Fruit fly (Drosophila melanogaster) whole organism, wandering third instar larva: Measurements from ENCODE around the gene CG42521.

Source experiments
- Abd-B ChIP-seq: fragments of >200 bp; optimal IDR thresholded peaks from 2 replicates; lab custom pipeline; 2017; ENCODE audit warnings: missing biosample characterization, missing genetic modification characterization
- CG32264 ChIP-seq: fragments of 200-800 bp; sonication (Bioruptor generic); optimal IDR thresholded peaks from 2 replicates; lab custom pipeline; 2016; ENCODE audit warnings: missing biosample characterization, missing genetic modification characterization
- CG9705 ChIP-seq: fragments of 200-800 bp; sonication (Bioruptor generic); optimal IDR thresholded peaks from 2 replicates; lab custom pipeline; 2018; ENCODE audit warnings: missing biosample characterization, mild to moderate bottlenecking, missing genetic modification characterization
- CrebA ChIP-seq: fragments of 200-800 bp; sonication (Bioruptor generic); optimal IDR thresholded peaks from 2 replicates; lab custom pipeline; 2016; ENCODE audit warnings: missing biosample characterization, mild to moderate bottlenecking, missing genetic modification characterization, borderline replicate concordance
- Dfd ChIP-seq: fragments of >200 bp; optimal IDR thresholded peaks from 2 replicates; lab custom pipeline; 2017; ENCODE audit warnings: missing biosample characterization, missing genetic modification characterization
- Dif ChIP-seq: fragments of 200-275, 200-300 bp; sonication (Bioruptor generic); optimal IDR thresholded peaks from 2 replicates; lab custom pipeline; 2018; ENCODE audit warnings: missing biosample characterization, missing genetic modification characterization; ENCODE audit not compliant: partially characterized antibody
- GATAd ChIP-seq: sonication (Bioruptor generic); optimal IDR thresholded peaks from 2 replicates; lab custom pipeline; 2016; ENCODE audit warnings: missing biosample characterization, missing genetic modification characterization
- HLH106 ChIP-seq: fragments of 200-800 bp; optimal IDR thresholded peaks from 3 replicates; lab custom pipeline; 2019; ENCODE audit warnings: missing biosample characterization, mild to moderate bottlenecking, missing genetic modification characterization, moderate library complexity
- Hnf4 ChIP-seq: fragments of 200-800 bp; sonication (Bioruptor generic); optimal IDR thresholded peaks from 2 replicates; lab custom pipeline; 2016; ENCODE audit warnings: missing biosample characterization, mild to moderate bottlenecking, missing genetic modification characterization
- Hr78 ChIP-seq: fragments of >200 bp; optimal IDR thresholded peaks from 2 replicates; lab custom pipeline; 2017; ENCODE audit warnings: missing biosample characterization, missing genetic modification characterization
- Hr83 ChIP-seq: fragments of 200-300 bp; sonication (Bioruptor generic); optimal IDR thresholded peaks from 2 replicates; lab custom pipeline; 2016; ENCODE audit warnings: missing biosample characterization, mild to moderate bottlenecking, missing genetic modification characterization, moderate library complexity; ENCODE audit not compliant: poor library complexity, severe bottlenecking
- Jra ChIP-seq: sonication (Bioruptor generic); optimal IDR thresholded peaks from 2 replicates; lab custom pipeline; 2016; ENCODE audit warnings: missing biosample characterization, missing genetic modification characterization
- Mio ChIP-seq: sonication (Bioruptor generic); optimal IDR thresholded peaks from 2 replicates; lab custom pipeline; 2016; ENCODE audit warnings: missing biosample characterization, missing genetic modification characterization
- Myc ChIP-seq: fragments of >200 bp; optimal IDR thresholded peaks from 2 replicates; lab custom pipeline; 2017
- N ChIP-seq: fragments of >200 bp; optimal IDR thresholded peaks from 2 replicates; lab custom pipeline; 2018; ENCODE audit warnings: missing biosample characterization, missing external identifiers, missing genetic modification characterization
- OdsH ChIP-seq: fragments of 200-800 bp; sonication (Bioruptor generic); optimal IDR thresholded peaks from 2 replicates; lab custom pipeline; 2016; ENCODE audit warnings: missing biosample characterization, mild to moderate bottlenecking, missing genetic modification characterization
- Rel ChIP-seq, 2 experiments: fragments of 200-800 bp; sonication (Bioruptor generic) in 1 of 2; optimal IDR thresholded peaks; 2 replicates in 1 of 2; 3 replicates in 1 of 2; lab custom pipeline; 2016 to 2019; ENCODE audit warnings: mild to moderate bottlenecking in 2 of 2, missing biosample characterization in 2 of 2, missing genetic modification characterization in 2 of 2, moderate library complexity in 1 of 2
- Sp1 ChIP-seq: fragments of 200-800 bp; sonication (Bioruptor generic); optimal IDR thresholded peaks from 3 replicates; lab custom pipeline; 2019; ENCODE audit warnings: missing biosample characterization, mild to moderate bottlenecking, missing genetic modification characterization, moderate library complexity
- Vsx2 ChIP-seq: fragments of 200-300, 225-300 bp; sonication (Bioruptor generic); optimal IDR thresholded peaks from 2 replicates; lab custom pipeline; 2018; ENCODE audit warnings: missing biosample characterization, missing genetic modification characterization; ENCODE audit not compliant: partially characterized antibody
- br ChIP-seq: fragments of 200-800 bp; sonication (Bioruptor generic); optimal IDR thresholded peaks from 2 replicates; lab custom pipeline; 2016; ENCODE audit warnings: missing biosample characterization, missing genetic modification characterization
- brk ChIP-seq: fragments of 200-800 bp; sonication (Bioruptor generic); optimal IDR thresholded peaks from 2 replicates; lab custom pipeline; 2016; ENCODE audit warnings: missing biosample characterization, mild to moderate bottlenecking, missing genetic modification characterization
- dl ChIP-seq, 2 experiments: fragments of 175-275, 200-275 bp in 1 of 2; fragments of 200-275 bp in 1 of 2; sonication (Bioruptor generic); optimal IDR thresholded peaks; lab custom pipeline; 2018; ENCODE audit warnings: mild to moderate bottlenecking in 2 of 2, missing biosample characterization in 2 of 2, missing genetic modification characterization in 2 of 2, moderate library complexity in 2 of 2; ENCODE audit not compliant: partially characterized antibody in 2 of 2, insufficient read depth in 1 of 2
- dmrt93B ChIP-seq: fragments of 200-800 bp; sonication (Bioruptor generic); optimal IDR thresholded peaks from 2 replicates; lab custom pipeline; 2018; ENCODE audit warnings: missing biosample characterization, mild to moderate bottlenecking, missing genetic modification characterization
- dsf ChIP-seq: sonication (Bioruptor generic); optimal IDR thresholded peaks from 2 replicates; lab custom pipeline; 2016; ENCODE audit warnings: missing biosample characterization, missing genetic modification characterization, borderline replicate concordance
- ey ChIP-seq: fragments of 200-800 bp; sonication (Bioruptor generic); optimal IDR thresholded peaks from 2 replicates; lab custom pipeline; 2016; ENCODE audit warnings: missing biosample characterization, missing genetic modification characterization
- foxo ChIP-seq, 2 experiments: fragments of 200-800 bp; sonication (Bioruptor generic); optimal IDR thresholded peaks; 2 replicates in 1 of 2; 3 replicates in 1 of 2; lab custom pipeline; 2016 to 2017; ENCODE audit warnings: missing biosample characterization in 2 of 2, missing genetic modification characterization in 2 of 2
- fru ChIP-seq: fragments of 200-800 bp; sonication (Bioruptor generic); optimal IDR thresholded peaks from 3 replicates; lab custom pipeline; 2016; ENCODE audit warnings: missing biosample characterization, mild to moderate bottlenecking, missing genetic modification characterization
- h ChIP-seq: fragments of 200-800 bp; sonication (Bioruptor generic); optimal IDR thresholded peaks from 3 replicates; lab custom pipeline; 2016; ENCODE audit warnings: missing biosample characterization, mild to moderate bottlenecking, missing genetic modification characterization
- jim ChIP-seq: fragments of 175-275, 200-325 bp; sonication (Bioruptor generic); optimal IDR thresholded peaks from 2 replicates; lab custom pipeline; 2016; ENCODE audit warnings: missing biosample characterization, mild to moderate bottlenecking, missing genetic modification characterization
- lola ChIP-seq: fragments of >200 bp; optimal IDR thresholded peaks from 2 replicates; lab custom pipeline; 2017; ENCODE audit warnings: missing biosample characterization, missing genetic modification characterization
- pan ChIP-seq: fragments of >200 bp; optimal IDR thresholded peaks from 2 replicates; lab custom pipeline; 2017
- psq ChIP-seq: fragments of 200-800 bp; sonication (Bioruptor generic); optimal IDR thresholded peaks from 3 replicates; lab custom pipeline; 2017; ENCODE audit warnings: missing biosample characterization, mild to moderate bottlenecking, missing genetic modification characterization, moderate library complexity
- rgr ChIP-seq: fragments of 200-800 bp; sonication (Bioruptor generic); optimal IDR thresholded peaks from 3 replicates; lab custom pipeline; 2016; ENCODE audit warnings: missing biosample characterization, mild to moderate bottlenecking, missing genetic modification characterization
- sage ChIP-seq: fragments of 200-800 bp; sonication (Bioruptor generic); optimal IDR thresholded peaks from 2 replicates; lab custom pipeline; 2016; ENCODE audit warnings: missing biosample characterization, mild to moderate bottlenecking, missing genetic modification characterization
- sv ChIP-seq: fragments of 200-800 bp; sonication (Bioruptor generic); optimal IDR thresholded peaks from 3 replicates; lab custom pipeline; 2016; ENCODE audit warnings: missing biosample characterization, missing genetic modification characterization
- tai ChIP-seq: sonication (Bioruptor generic); optimal IDR thresholded peaks from 2 replicates; lab custom pipeline; 2016; ENCODE audit warnings: missing biosample characterization, missing genetic modification characterization
- usp ChIP-seq: fragments of >200 bp; optimal IDR thresholded peaks from 2 replicates; lab custom pipeline; 2017; ENCODE audit warnings: missing biosample characterization, missing genetic modification characterization
- woc ChIP-seq: sonication (Bioruptor generic); optimal IDR thresholded peaks from 2 replicates; lab custom pipeline; 2016; ENCODE audit warnings: missing biosample characterization, mild to moderate bottlenecking, missing genetic modification characterization

The CG42521 gene

dm6 chr3L:10658362-10659127 lies 35.2 kb upstream of the CG42521 start:
- TF ChIP-seq Rel (GFP tag; optimal IDR thresholded peaks at IDR 0.05; lab: Kevin White, UChicago) (no peak), Rel (tag; optimal IDR thresholded peaks at IDR 0.05; lab: Kevin White, UChicago) (peak; percentile 7), Sp1 (no peak)

dm6 chr3L:10657311-10657710 lies 33.9 kb upstream of the CG42521 start:
- TF ChIP-seq h (GFP tag; lab: Kevin White, UChicago) (no peak), Dfd (GFP tag; lab: Kevin White, UChicago) (no peak), HLH106 (tag; lab: Kevin White, UChicago) (no peak), Dif (no peak), br (GFP tag; lab: Kevin White, UChicago) (no peak), N (GFP tag; lab: Kevin White, UChicago) (no peak), Mio (GFP tag; lab: Kevin White, UChicago) (no peak), CG32264 (GFP tag; lab: Kevin White, UChicago) (no peak), woc (GFP tag; lab: Kevin White, UChicago) (no peak), OdsH (no peak), tai (GFP tag; lab: Kevin White, UChicago) (no peak), Jra (GFP tag; lab: Kevin White, UChicago) (no peak), sv (GFP tag; lab: Kevin White, UChicago) (no peak), CG9705 (GFP tag; lab: Kevin White, UChicago) (no peak), GATAd (GFP tag; lab: Kevin White, UChicago) (no peak), fru (GFP tag; lab: Kevin White, UChicago) (no peak), sage (GFP tag; lab: Kevin White, UChicago) (no peak), dmrt93B (GFP tag; lab: Kevin White, UChicago) (no peak), Hr78 (no peak)
- TF ChIP-seq, all 38 proteins: peak for 0

DNA sequence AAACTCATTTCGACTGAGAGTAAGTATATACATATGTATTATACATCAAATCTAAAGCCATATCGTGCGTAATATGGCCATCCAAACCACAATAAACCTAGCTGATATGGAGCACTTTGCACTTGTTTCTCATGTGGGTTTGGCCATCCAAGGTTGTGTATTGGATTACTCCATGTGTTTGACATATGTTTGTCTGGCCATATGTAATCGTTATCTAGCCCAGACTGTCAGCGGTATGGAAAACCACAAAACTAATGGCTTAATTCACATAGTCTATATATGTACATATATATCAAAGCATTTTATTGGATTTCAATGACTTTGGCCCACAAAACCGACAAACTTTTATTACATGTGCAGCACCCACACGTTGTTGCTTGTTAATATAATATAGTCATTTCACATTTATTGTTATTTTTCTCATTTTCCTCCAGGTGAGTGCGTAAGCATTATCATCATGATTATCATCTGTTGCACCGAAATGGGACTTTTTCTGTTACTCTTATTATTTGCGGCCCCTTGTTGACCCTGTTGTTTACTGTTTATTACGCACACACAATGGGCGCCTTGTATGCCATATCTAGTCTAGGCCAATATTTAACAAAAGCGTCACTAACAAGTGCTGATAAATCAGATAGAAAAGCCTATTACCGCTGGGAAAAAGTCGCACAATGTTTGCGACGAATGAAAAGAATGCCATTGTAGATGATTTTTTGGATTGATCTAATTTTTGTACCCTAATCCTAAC lies 33.2 kb upstream of the CG42521 start:
- TF ChIP-seq lola (GFP tag; lab: Kevin White, UChicago) (no peak), OdsH (peak; percentile 46), rgr (GFP tag; lab: Kevin White, UChicago) (peak; percentile 25), N (GFP tag; lab: Kevin White, UChicago) (no peak), tai (GFP tag; lab: Kevin White, UChicago) (no peak), brk (GFP tag; lab: Kevin White, UChicago) (no peak), Mio (GFP tag; lab: Kevin White, UChicago) (no peak), HLH106 (tag; lab: Kevin White, UChicago) (no peak), Hnf4 (peak; percentile 19), woc (GFP tag; lab: Kevin White, UChicago) (no peak), fru (GFP tag; lab: Kevin White, UChicago) (peak; percentile 21), foxo (GFP tag; optimal IDR thresholded peaks at IDR 0.05; lab: Kevin White, UChicago) (peak in 1 of 2 experiments; percentile 11), Hr83 (GFP tag; lab: Kevin White, UChicago) (peak; percentile 57), Dfd (GFP tag; lab: Kevin White, UChicago) (no peak), CG9705 (GFP tag; lab: Kevin White, UChicago) (no peak), Jra (GFP tag; lab: Kevin White, UChicago) (no peak), dmrt93B (GFP tag; lab: Kevin White, UChicago) (no peak), jim (GFP tag; lab: Kevin White, UChicago) (no peak), sage (GFP tag; lab: Kevin White, UChicago) (no peak), GATAd (GFP tag; lab: Kevin White, UChicago) (no peak), Vsx2 (GFP tag; lab: Kevin White, UChicago) (no peak), psq (GFP tag; lab: Kevin White, UChicago) (no peak), pan (lab: Kevin White, UChicago) (no peak), Abd-B (no peak), Hr78 (no peak), dsf (GFP tag; lab: Kevin White, UChicago) (no peak), h (GFP tag; lab: Kevin White, UChicago) (peak; percentile 23), Myc (lab: Kevin White, UChicago) (no peak), CrebA (GFP tag; lab: Kevin White, UChicago) (no peak), Dif (no peak), sv (GFP tag; lab: Kevin White, UChicago) (peak; percentile 12), dl (GFP tag; optimal IDR thresholded peaks at IDR 0.05; lab: Kevin White, UChicago; ENCODE audit: insufficient read depth in 1 of 2, partially characterized antibody in 2 of 2) (no peak), usp (GFP tag; lab: Kevin White, UChicago) (no peak), Sp1 (no peak), CG32264 (GFP tag; lab: Kevin White, UChicago) (no peak), ey (no peak), br (GFP tag; lab: Kevin White, UChicago) (peak; percentile 36), Rel (GFP tag; optimal IDR thresholded peaks at IDR 0.05; lab: Kevin White, UChicago) (no peak), Rel (tag; optimal IDR thresholded peaks at IDR 0.05; lab: Kevin White, UChicago) (no peak)
- TF ChIP-seq, all 38 proteins: peak for 9
